Worm (Caenorhabditis elegans) whole organism, mixed stage, embryonic: ENCODE results near the gene M02B7.7.

Experiments
- ceh-43 ChIP-seq: fragments of 200-800 bp; sonication (Bioruptor generic); optimal IDR thresholded peaks from 2 replicates; lab custom pipeline; 2018; ENCODE audit warnings: mild to moderate bottlenecking, missing genetic modification characterization, moderate library complexity, missing compliant biosample characterization
- elt-1 ChIP-seq: sonication (generic microtip); optimal IDR thresholded peaks from 2 replicates; lab custom pipeline; 2017; ENCODE audit warnings: missing genetic modification characterization, mild to moderate bottlenecking, missing compliant biosample characterization, antibody characterized with exemption, moderate library complexity, borderline replicate concordance; ENCODE audit not compliant: insufficient read depth
- mab-5 ChIP-seq: fragments of 150-350 bp; optimal IDR thresholded peaks from 2 replicates; lab custom pipeline; 2014; ENCODE audit warnings: missing biosample characterization, missing genetic modification characterization
- nhr-12 ChIP-seq: fragments of 150-350 bp; optimal IDR thresholded peaks from 2 replicates; lab custom pipeline; 2014; ENCODE audit warnings: missing biosample characterization, missing genetic modification characterization
- snpc-4 ChIP-seq: fragments of 150-350 bp; optimal IDR thresholded peaks from 2 replicates; lab custom pipeline; 2014; ENCODE audit warnings: missing biosample characterization, missing genetic modification characterization

DNA sequence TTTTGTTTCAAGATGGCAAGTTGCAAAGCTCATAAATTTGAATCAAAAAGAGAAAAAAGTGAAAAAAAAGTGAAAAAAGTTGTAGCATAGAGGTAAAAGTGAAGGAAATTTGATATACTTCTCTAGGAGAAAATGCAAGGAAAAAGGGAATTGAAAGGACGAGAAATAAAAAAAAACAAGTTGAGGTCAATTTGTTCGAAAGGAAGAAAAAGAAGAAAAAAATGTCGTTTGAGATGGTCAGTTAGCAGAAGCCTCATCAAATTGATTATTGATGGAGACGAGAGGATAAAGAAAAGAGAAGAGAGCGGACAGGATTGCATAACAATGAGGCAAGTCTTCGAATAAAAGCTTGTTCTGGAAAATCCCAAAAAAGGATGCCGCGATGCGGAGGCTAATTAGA is 13.1 kb upstream of the M02B7.7 start:
- no peak for TF ChIP-seq mab-5 (tag; lab: Kevin White, UChicago)
- TF ChIP-seq elt-1 (tag; lab: Kevin White, UChicago) = no peak
- no peak for TF ChIP-seq ceh-43 (GFP tag; lab: Kevin White, UChicago)
- TF ChIP-seq nhr-12 (tag; lab: Kevin White, UChicago) = no peak
- TF ChIP-seq snpc-4 = no peak
